Fruit fly (Drosophila melanogaster) whole organism, adult: ENCODE results near the gene CG43117.

ENCODE experiments used
- CG11617 ChIP-seq: fragments of 200-800 bp; sonication (Bioruptor generic); optimal IDR thresholded peaks from 2 replicates; lab custom pipeline; 2017; ENCODE audit warnings: mild to moderate bottlenecking, missing biosample characterization, missing genetic modification reagents, missing genetic modification characterization
- CG14711 ChIP-seq: fragments of 200-800 bp; sonication (Bioruptor generic); optimal IDR thresholded peaks from 2 replicates; lab custom pipeline; 2018; ENCODE audit warnings: missing biosample characterization, mild to moderate bottlenecking, missing genetic modification characterization, moderate library complexity
- CG1620 ChIP-seq: fragments of 200-800 bp; sonication (Bioruptor generic); optimal IDR thresholded peaks from 2 replicates; lab custom pipeline; 2016; ENCODE audit warnings: missing biosample characterization, missing genetic modification characterization
- CG7045 ChIP-seq: fragments of 200-800 bp; sonication (Bioruptor generic); optimal IDR thresholded peaks from 2 replicates; lab custom pipeline; 2017; ENCODE audit warnings: missing biosample characterization, mild to moderate bottlenecking, missing genetic modification characterization
- Clk ChIP-seq: fragments of 200-800 bp; sonication (Bioruptor generic); optimal IDR thresholded peaks from 2 replicates; lab custom pipeline; 2017; ENCODE audit warnings: missing biosample characterization, missing genetic modification characterization
- Crg-1 ChIP-seq: fragments of 200-800 bp; sonication (Bioruptor generic); optimal IDR thresholded peaks from 2 replicates; lab custom pipeline; 2016; ENCODE audit warnings: missing biosample characterization, missing genetic modification characterization
- Hr96 ChIP-seq: fragments of 200-800 bp; sonication (Bioruptor generic); optimal IDR thresholded peaks from 2 replicates; lab custom pipeline; 2016; ENCODE audit warnings: missing biosample characterization, missing genetic modification characterization
- cnc ChIP-seq, 2 experiments: fragments of >200 bp; optimal IDR thresholded peaks; 2 replicates each; lab custom pipeline; 2017
- kay ChIP-seq: fragments of 200-800 bp; sonication (Bioruptor generic); peaks from one replicate; lab custom pipeline; 2016; ENCODE audit warnings: missing biosample characterization, missing genetic modification characterization, borderline replicate concordance

- TF ChIP-seq Clk (GFP tag; lab: Kevin White, UChicago) (no peak), CG14711 (no peak), kay (GFP tag; lab: Kevin White, UChicago) (no peak), Hr96 (GFP tag; lab: Kevin White, UChicago) (no peak), cnc (optimal IDR thresholded peaks at IDR 0.05; lab: Kevin White, UChicago) (no peak), CG1620 (GFP tag; lab: Kevin White, UChicago) (no peak), Crg-1 (GFP tag; lab: Kevin White, UChicago) (no peak), CG7045 (no peak), CG11617 (GFP tag; lab: Kevin White, UChicago) (no peak)
Measured at dm6 chr3R:26485240-26485865, 30.8 kb downstream of the CG43117 start.
